Worm (Caenorhabditis elegans) whole organism, mixed stage, embryonic: ENCODE results near the gene sna-3.

ENCODE experiments used
- M03D4.4 ChIP-seq: sonication (generic microtip); optimal IDR thresholded peaks from 2 replicates; lab custom pipeline; 2017; ENCODE audit warnings: mild to moderate bottlenecking, missing genetic modification characterization, missing compliant biosample characterization
- bed-3 ChIP-seq: fragments of 200-800 bp; sonication (Bioruptor generic); optimal IDR thresholded peaks from 3 replicates; lab custom pipeline; 2018; ENCODE audit warnings: mild to moderate bottlenecking, missing genetic modification characterization, moderate library complexity, missing compliant biosample characterization
- blmp-1 ChIP-seq: fragments of 150-350 bp; optimal IDR thresholded peaks from 2 replicates; lab custom pipeline; 2014; ENCODE audit warnings: missing biosample characterization, missing genetic modification characterization
- ceh-39 ChIP-seq: fragments of 150-350 bp; optimal IDR thresholded peaks from 2 replicates; lab custom pipeline; 2014; ENCODE audit warnings: missing biosample characterization, missing genetic modification characterization
- ceh-43 ChIP-seq: fragments of 200-800 bp; sonication (Bioruptor generic); optimal IDR thresholded peaks from 2 replicates; lab custom pipeline; 2018; ENCODE audit warnings: mild to moderate bottlenecking, missing genetic modification characterization, moderate library complexity, missing compliant biosample characterization
- ceh-83 ChIP-seq: fragments of 200-800 bp; sonication (Bioruptor generic); optimal IDR thresholded peaks from 2 replicates; lab custom pipeline; 2018; ENCODE audit warnings: mild to moderate bottlenecking, missing genetic modification characterization, missing compliant biosample characterization
- ces-1 ChIP-seq: fragments of 150-350 bp; optimal IDR thresholded peaks from 2 replicates; lab custom pipeline; 2014; ENCODE audit warnings: missing biosample characterization, missing genetic modification reagents, missing genetic modification characterization
- cnd-1 ChIP-seq: fragments of 200-800 bp; sonication (Bioruptor generic); optimal IDR thresholded peaks from 2 replicates; lab custom pipeline; 2018; ENCODE audit warnings: mild to moderate bottlenecking, missing genetic modification characterization, missing compliant biosample characterization
- elt-1 ChIP-seq: sonication (generic microtip); optimal IDR thresholded peaks from 2 replicates; lab custom pipeline; 2017; ENCODE audit warnings: missing genetic modification characterization, mild to moderate bottlenecking, missing compliant biosample characterization, antibody characterized with exemption, moderate library complexity, borderline replicate concordance; ENCODE audit not compliant: insufficient read depth
- elt-3 ChIP-seq: fragments of 150-350 bp; optimal IDR thresholded peaks from 2 replicates; lab custom pipeline; 2014; ENCODE audit warnings: missing biosample characterization, missing genetic modification characterization
- flh-1 ChIP-seq: fragments of 200-800 bp; sonication (Bioruptor generic); optimal IDR thresholded peaks from 2 replicates; lab custom pipeline; 2018; ENCODE audit warnings: mild to moderate bottlenecking, missing genetic modification characterization, moderate library complexity, missing compliant biosample characterization
- ham-2 ChIP-seq: fragments of 200-800 bp; sonication (Bioruptor generic); optimal IDR thresholded peaks from 2 replicates; lab custom pipeline; 2018; ENCODE audit warnings: mild to moderate bottlenecking, missing genetic modification characterization, missing compliant biosample characterization
- lin-13 ChIP-seq: fragments of 150-350 bp; optimal IDR thresholded peaks from 2 replicates; lab custom pipeline; 2014; ENCODE audit warnings: missing biosample characterization, missing genetic modification characterization
- lsy-2 ChIP-seq: fragments of 150-350 bp; optimal IDR thresholded peaks from 2 replicates; lab custom pipeline; 2014; ENCODE audit warnings: missing biosample characterization, missing genetic modification characterization
- mab-5 ChIP-seq: fragments of 150-350 bp; optimal IDR thresholded peaks from 2 replicates; lab custom pipeline; 2014; ENCODE audit warnings: missing biosample characterization, missing genetic modification characterization
- mep-1 ChIP-seq: fragments of 150-350 bp; optimal IDR thresholded peaks from 2 replicates; lab custom pipeline; 2017; ENCODE audit warnings: missing biosample characterization, missing genetic modification reagents, missing genetic modification characterization, inconsistent platforms
- mls-2 ChIP-seq: sonication (generic microtip); optimal IDR thresholded peaks from 2 replicates; lab custom pipeline; 2016; ENCODE audit warnings: mild to moderate bottlenecking, missing genetic modification characterization, moderate library complexity, missing compliant biosample characterization
- nhr-12 ChIP-seq: fragments of 150-350 bp; optimal IDR thresholded peaks from 2 replicates; lab custom pipeline; 2014; ENCODE audit warnings: missing biosample characterization, missing genetic modification characterization
- nhr-2 ChIP-seq: fragments of 150-350 bp; optimal IDR thresholded peaks from 2 replicates; lab custom pipeline; 2014; ENCODE audit warnings: missing biosample characterization, missing genetic modification characterization
- nhr-237 ChIP-seq: fragments of 150-350 bp; optimal IDR thresholded peaks from 2 replicates; lab custom pipeline; 2014; ENCODE audit warnings: missing biosample characterization, missing genetic modification characterization
- nhr-28 ChIP-seq: fragments of 150-350 bp; optimal IDR thresholded peaks from 2 replicates; lab custom pipeline; 2014; ENCODE audit warnings: missing biosample characterization, missing genetic modification characterization
- pha-4 ChIP-seq: fragments of 150-350 bp; optimal IDR thresholded peaks from 2 replicates; lab custom pipeline; 2018; ENCODE audit warnings: missing biosample characterization, missing genetic modification reagents, missing genetic modification characterization
- sem-2 ChIP-seq: fragments of 200-800 bp; sonication (Bioruptor generic); optimal IDR thresholded peaks from 2 replicates; lab custom pipeline; 2018; ENCODE audit warnings: mild to moderate bottlenecking, missing genetic modification characterization, missing compliant biosample characterization
- snpc-4 ChIP-seq: fragments of 150-350 bp; optimal IDR thresholded peaks from 2 replicates; lab custom pipeline; 2014; ENCODE audit warnings: missing biosample characterization, missing genetic modification characterization
- sptf-1 ChIP-seq: sonication (generic microtip); optimal IDR thresholded peaks from 2 replicates; lab custom pipeline; 2017; ENCODE audit warnings: mild to moderate bottlenecking, missing genetic modification characterization, moderate library complexity, missing compliant biosample characterization
- tbx-8 ChIP-seq: fragments of 200-800 bp; sonication (Bioruptor generic); optimal IDR thresholded peaks from 2 replicates; lab custom pipeline; 2018; ENCODE audit warnings: mild to moderate bottlenecking, missing genetic modification characterization, moderate library complexity, missing compliant biosample characterization
- unc-120 ChIP-seq: sonication (generic microtip); optimal IDR thresholded peaks from 2 replicates; lab custom pipeline; 2017; ENCODE audit warnings: missing genetic modification characterization, missing compliant biosample characterization; ENCODE audit not compliant: poor library complexity, severe bottlenecking
- unc-39 ChIP-seq: fragments of 150-350 bp; optimal IDR thresholded peaks from 2 replicates; lab custom pipeline; 2014; ENCODE audit warnings: missing biosample characterization, missing genetic modification characterization
- unc-62 ChIP-seq: fragments of 150-350 bp; optimal IDR thresholded peaks from 2 replicates; lab custom pipeline; 2014; ENCODE audit warnings: missing biosample characterization, missing genetic modification reagents, missing genetic modification characterization
- zip-8 ChIP-seq: fragments of 150-350 bp; optimal IDR thresholded peaks from 2 replicates; lab custom pipeline; 2014; ENCODE audit warnings: missing biosample characterization, missing genetic modification characterization
- ztf-11 ChIP-seq: fragments of 150-350 bp; optimal IDR thresholded peaks from 2 replicates; lab custom pipeline; 2014; ENCODE audit warnings: missing biosample characterization, missing genetic modification characterization

The sna-3 gene

ce11 chrIII:6213915-6214314, 7.9 kb upstream of the sna-3 start, which contains the start of gene C23G10.10:
Gene C23G10.10 (minus strand): TSS chrIII:6214015.
- TF ChIP-seq tbx-8 (GFP tag; lab: Kevin White, UChicago) (no peak), mep-1 (no peak), cnd-1 (no peak), snpc-4 (no peak), ceh-43 (GFP tag; lab: Kevin White, UChicago) (no peak), ces-1 (GFP tag; lab: Kevin White, UChicago) (no peak), elt-3 (no peak)

- no peak for TF ChIP-seq nhr-237 (tag; lab: Kevin White, UChicago)
- no peak for TF ChIP-seq mls-2 (tag; lab: Kevin White, UChicago)
- TF ChIP-seq elt-1 (tag; lab: Kevin White, UChicago) = no peak
- no peak for TF ChIP-seq unc-39 (tag; lab: Kevin White, UChicago)
- TF ChIP-seq cnd-1 = no peak
- no peak for TF ChIP-seq lsy-2 (tag; lab: Kevin White, UChicago)
- no peak for TF ChIP-seq bed-3 (GFP tag; lab: Kevin White, UChicago)
- TF ChIP-seq nhr-28 (tag; lab: Kevin White, UChicago) = no peak
- TF ChIP-seq mab-5 (tag; lab: Kevin White, UChicago) = no peak
- TF ChIP-seq flh-1 (GFP tag; lab: Kevin White, UChicago) = no peak
- TF ChIP-seq blmp-1 (tag; lab: Kevin White, UChicago) = no peak
- no peak for TF ChIP-seq ztf-11
- no peak for TF ChIP-seq snpc-4
- no peak for TF ChIP-seq ceh-43 (GFP tag; lab: Kevin White, UChicago)
- no peak for TF ChIP-seq lin-13 (tag; lab: Kevin White, UChicago)
- TF ChIP-seq unc-62 = no peak
- no peak for TF ChIP-seq sem-2 (GFP tag; lab: Kevin White, UChicago)
- no peak for TF ChIP-seq mep-1
- no peak for TF ChIP-seq nhr-12
Observed at ce11 chrIII:6210215-6210822, 4.3 kb upstream of the sna-3 start.

- TF ChIP-seq nhr-237 (tag; lab: Kevin White, UChicago) (no peak), ztf-11 (no peak), pha-4 (no peak), blmp-1 (tag; lab: Kevin White, UChicago) (no peak), tbx-8 (GFP tag; lab: Kevin White, UChicago) (no peak), mls-2 (tag; lab: Kevin White, UChicago) (no peak), ceh-83 (GFP tag; lab: Kevin White, UChicago) (no peak), sem-2 (GFP tag; lab: Kevin White, UChicago) (no peak), nhr-28 (tag; lab: Kevin White, UChicago) (no peak), M03D4.4 (no peak)
Observed at ce11 chrIII:6208984-6209383, 3.0 kb upstream of the sna-3 start, which contains the start of gene C23G10.1. Gene C23G10.1 (plus strand): TSS chrIII:6209284.

- TF ChIP-seq unc-120 (tag; lab: Kevin White, UChicago) = no peak
- TF ChIP-seq ztf-11 = no peak
- TF ChIP-seq M03D4.4 = no peak
- no peak for TF ChIP-seq pha-4
- no peak for TF ChIP-seq cnd-1
- no peak for TF ChIP-seq elt-1 (tag; lab: Kevin White, UChicago)
- no peak for TF ChIP-seq blmp-1 (tag; lab: Kevin White, UChicago)
- no peak for TF ChIP-seq zip-8 (tag; lab: Kevin White, UChicago)
- no peak for TF ChIP-seq mep-1
Observed at ce11 chrIII:6207881-6208280, 1.9 kb upstream of the sna-3 start, which contains the start of gene C23G10.2. Gene C23G10.2 (plus strand): TSS chrIII:6208064.

ce11 chrIII:6207046-6207445, 1.0 kb upstream of the sna-3 start:
- no peak for TF ChIP-seq tbx-8 (GFP tag; lab: Kevin White, UChicago)
- TF ChIP-seq ceh-39 (tag; lab: Kevin White, UChicago) = no peak
- no peak for TF ChIP-seq ham-2 (GFP tag; lab: Kevin White, UChicago)
- no peak for TF ChIP-seq unc-62
- TF ChIP-seq blmp-1 (tag; lab: Kevin White, UChicago) = no peak
- no peak for TF ChIP-seq bed-3 (GFP tag; lab: Kevin White, UChicago)
- TF ChIP-seq sptf-1 (tag; lab: Kevin White, UChicago) = no peak
- TF ChIP-seq lin-13 (tag; lab: Kevin White, UChicago) = no peak
- TF ChIP-seq nhr-237 (tag; lab: Kevin White, UChicago) = no peak
- no peak for TF ChIP-seq unc-39 (tag; lab: Kevin White, UChicago)
- no peak for TF ChIP-seq mls-2 (tag; lab: Kevin White, UChicago)
- no peak for TF ChIP-seq ces-1 (GFP tag; lab: Kevin White, UChicago)
- no peak for TF ChIP-seq nhr-2 (tag; lab: Kevin White, UChicago)
- TF ChIP-seq M03D4.4 = no peak
- TF ChIP-seq pha-4 = no peak
- no peak for TF ChIP-seq nhr-28 (tag; lab: Kevin White, UChicago)
- no peak for TF ChIP-seq sem-2 (GFP tag; lab: Kevin White, UChicago)
- TF ChIP-seq elt-3 = no peak
- TF ChIP-seq, all 35 proteins: peak for 0
